Worm (Caenorhabditis elegans) whole organism, young adult: Measurements from ENCODE around the gene C45H4.18.

Experiments
- B0336.3 ChIP-seq: fragments of 200-800 bp; sonication (Bioruptor generic); IDR thresholded peaks from 2 replicates; pipeline ENCODE4 v1.3.6; 2022; ENCODE audit warnings: missing genetic modification characterization, missing compliant biosample characterization
- D2030.7 ChIP-seq: fragments of 200-800 bp; sonication (Bioruptor generic); IDR thresholded peaks from 2 replicates; pipeline ENCODE4 v1.3.6; 2022; ENCODE audit warnings: missing genetic modification reagents, missing genetic modification characterization, missing compliant biosample characterization
- F23B12.7 ChIP-seq: sonication (generic microtip); optimal IDR thresholded peaks from 2 replicates; lab custom pipeline; 2017; ENCODE audit warnings: missing genetic modification characterization, mild to moderate bottlenecking, missing compliant biosample characterization, antibody characterized with exemption, moderate library complexity; ENCODE audit not compliant: insufficient read depth
- K11D2.4 ChIP-seq: fragments of 200-800 bp; sonication (Bioruptor generic); IDR thresholded peaks from 2 replicates; pipeline ENCODE4 v1.3.6; 2022; ENCODE audit warnings: missing genetic modification reagents, missing genetic modification characterization, missing compliant biosample characterization
- T07F8.4 ChIP-seq: sonication (generic microtip); optimal IDR thresholded peaks from 2 replicates; lab custom pipeline; 2016; ENCODE audit warnings: mild to moderate bottlenecking, missing genetic modification characterization, moderate library complexity, missing compliant biosample characterization
- Y53G8AR.9 ChIP-seq: fragments of 200-800 bp; sonication (Bioruptor generic); conservative IDR thresholded peaks from 2 replicates; pipeline ENCODE4 v1.3.6; 2022; ENCODE audit warnings: missing genetic modification reagents, missing genetic modification characterization, missing compliant biosample characterization
- Y67H2A.10 ChIP-seq: fragments of 200-800 bp; sonication (Bioruptor generic); conservative IDR thresholded peaks from 2 replicates; pipeline ENCODE4 v1.3.6; 2022; ENCODE audit warnings: missing genetic modification reagents, missing genetic modification characterization, missing compliant biosample characterization
- Y79H2A.3 ChIP-seq: fragments of 200-800 bp; sonication (Bioruptor generic); conservative IDR thresholded peaks from 2 replicates; pipeline ENCODE4 v1.3.6; 2022; ENCODE audit warnings: missing genetic modification reagents, missing genetic modification characterization, missing compliant biosample characterization
- Y95B8A.8 ChIP-seq: fragments of 200-800 bp; sonication (Bioruptor generic); IDR thresholded peaks from 2 replicates; pipeline ENCODE4 v1.3.6; 2022; ENCODE audit warnings: missing genetic modification reagents, missing genetic modification characterization, missing compliant biosample characterization
- ama-1 ChIP-seq, 3 experiments: fragments of 150-350 bp in 1 of 3; sonication (generic microtip) in 2 of 3; optimal IDR thresholded peaks; 2 replicates each; lab custom pipeline; 2014 to 2018; ENCODE audit warnings: missing biosample characterization in 2 of 3, missing genetic modification characterization in 2 of 3, missing genetic modification reagents in 2 of 3
- attf-3 ChIP-seq: fragments of 200-800 bp; sonication (Bioruptor generic); conservative IDR thresholded peaks from 2 replicates; pipeline ENCODE4 v1.3.6; 2022; ENCODE audit warnings: missing genetic modification reagents, missing genetic modification characterization, missing compliant biosample characterization
- bed-1 ChIP-seq: fragments of 200-800 bp; sonication (Bioruptor generic); IDR thresholded peaks from 2 replicates; pipeline ENCODE4 v1.3.6; 2022; ENCODE audit warnings: missing genetic modification reagents, missing genetic modification characterization, missing compliant biosample characterization
- cebp-2 ChIP-seq: fragments of 200-800 bp; sonication (Bioruptor generic); IDR thresholded peaks from 2 replicates; pipeline ENCODE4 v1.3.6; 2022; ENCODE audit warnings: missing genetic modification characterization, missing compliant biosample characterization
- ceh-100 ChIP-seq: fragments of 200-800 bp; sonication (Bioruptor generic); IDR thresholded peaks from 2 replicates; pipeline ENCODE4 v1.3.6; 2022; ENCODE audit warnings: missing genetic modification reagents, missing genetic modification characterization, missing compliant biosample characterization
- ceh-40 ChIP-seq: fragments of 200-800 bp; sonication (Bioruptor generic); IDR thresholded peaks from 2 replicates; pipeline ENCODE4 v1.3.6; 2022; ENCODE audit warnings: missing genetic modification characterization, missing compliant biosample characterization
- ceh-91 ChIP-seq: fragments of 200-800 bp; sonication (Bioruptor generic); IDR thresholded peaks from 2 replicates; pipeline ENCODE4 v1.3.6; 2022; ENCODE audit warnings: missing genetic modification reagents, missing genetic modification characterization, missing compliant biosample characterization
- dox-1 ChIP-seq: fragments of 200-800 bp; sonication (Bioruptor generic); IDR thresholded peaks from 2 replicates; pipeline ENCODE4 v1.3.6; 2022; ENCODE audit warnings: missing genetic modification reagents, missing genetic modification characterization, missing compliant biosample characterization
- egl-18 ChIP-seq: fragments of 200-800 bp; sonication (Bioruptor generic); IDR thresholded peaks from 2 replicates; pipeline ENCODE4 v1.3.6; 2022; ENCODE audit warnings: missing genetic modification reagents, missing genetic modification characterization, missing compliant biosample characterization
- egrh-3 ChIP-seq: fragments of 200-800 bp; sonication (Bioruptor generic); IDR thresholded peaks from 2 replicates; pipeline ENCODE4 v1.3.6; 2022; ENCODE audit warnings: missing genetic modification reagents, missing genetic modification characterization, missing compliant biosample characterization
- hmg-1.2 ChIP-seq: fragments of 200-800 bp; sonication (Bioruptor generic); IDR thresholded peaks from 2 replicates; pipeline ENCODE4 v1.3.6; 2022; ENCODE audit warnings: missing genetic modification reagents, missing genetic modification characterization, missing compliant biosample characterization
- let-526 ChIP-seq: fragments of 200-800 bp; sonication (Bioruptor generic); IDR thresholded peaks from 2 replicates; pipeline ENCODE4 v1.3.6; 2022; ENCODE audit warnings: missing genetic modification reagents, missing genetic modification characterization, missing compliant biosample characterization
- lin-26 ChIP-seq: fragments of 200-800 bp; sonication (Bioruptor generic); IDR thresholded peaks from 2 replicates; pipeline ENCODE4 v1.3.6; 2022; ENCODE audit warnings: missing genetic modification reagents, missing genetic modification characterization, missing compliant biosample characterization
- lin-54 ChIP-seq: fragments of 200-800 bp; sonication (Bioruptor generic); optimal IDR thresholded peaks from 2 replicates; lab custom pipeline; 2018; ENCODE audit warnings: mild to moderate bottlenecking, missing genetic modification characterization, missing compliant biosample characterization
- lir-1 ChIP-seq: fragments of 200-800 bp; sonication (Bioruptor generic); conservative IDR thresholded peaks from 2 replicates; pipeline ENCODE4 v1.3.6; 2022; ENCODE audit warnings: missing genetic modification reagents, missing genetic modification characterization, missing compliant biosample characterization
- lsy-27 ChIP-seq: sonication (generic microtip); optimal IDR thresholded peaks from 2 replicates; lab custom pipeline; 2017; ENCODE audit warnings: missing genetic modification characterization, mild to moderate bottlenecking, missing compliant biosample characterization, antibody characterized with exemption, missing genotype, borderline replicate concordance; ENCODE audit not compliant: insufficient read depth
- madf-3 ChIP-seq: fragments of 200-800 bp; sonication (Bioruptor generic); IDR thresholded peaks from 2 replicates; pipeline ENCODE4 v1.3.6; 2022; ENCODE audit warnings: missing genetic modification reagents, missing genetic modification characterization, missing compliant biosample characterization
- mel-28 ChIP-seq: sonication (generic microtip); optimal IDR thresholded peaks from 2 replicates; lab custom pipeline; 2016; ENCODE audit warnings: borderline replicate concordance, mild to moderate bottlenecking, missing genetic modification characterization, missing compliant biosample characterization
- nfya-1 ChIP-seq: sonication (generic microtip); optimal IDR thresholded peaks from 2 replicates; lab custom pipeline; 2017; ENCODE audit warnings: antibody characterized with exemption, missing compliant biosample characterization, missing genetic modification characterization, borderline replicate concordance; ENCODE audit not compliant: insufficient read depth
- nfya-2 ChIP-seq: fragments of 200-800 bp; sonication (Bioruptor generic); IDR thresholded peaks from 2 replicates; pipeline ENCODE4 v1.3.6; 2022; ENCODE audit warnings: missing genetic modification reagents, missing genetic modification characterization, missing compliant biosample characterization
- nhr-90 ChIP-seq: sonication (generic microtip); optimal IDR thresholded peaks from 2 replicates; lab custom pipeline; 2016; ENCODE audit warnings: missing genotype, mild to moderate bottlenecking, missing genetic modification characterization, missing compliant biosample characterization
- rec-8 ChIP-seq, 2 experiments: sonication (generic microtip); optimal IDR thresholded peaks; 2 replicates each; lab custom pipeline; 2016; ENCODE audit warnings: mild to moderate bottlenecking in 2 of 2, missing genetic modification characterization in 2 of 2, missing genetic modification reagents in 2 of 2, missing genotype in 2 of 2, missing biosample characterization in 1 of 2, missing compliant biosample characterization in 1 of 2, moderate library complexity in 1 of 2
- sdz-38 ChIP-seq: sonication (generic microtip); optimal IDR thresholded peaks from 2 replicates; lab custom pipeline; 2016; ENCODE audit warnings: missing genotype, missing genetic modification characterization, missing compliant biosample characterization
- snpc-1.1 ChIP-seq: sonication (generic microtip); optimal IDR thresholded peaks from 2 replicates; lab custom pipeline; 2017; ENCODE audit warnings: missing genetic modification characterization, mild to moderate bottlenecking, missing compliant biosample characterization, antibody characterized with exemption, moderate library complexity, missing genotype, missing genetic modification reagents; ENCODE audit not compliant: insufficient read depth
- snpc-3.4 ChIP-seq: sonication (generic microtip); optimal IDR thresholded peaks from 2 replicates; lab custom pipeline; 2017; ENCODE audit warnings: missing genetic modification characterization, mild to moderate bottlenecking, missing compliant biosample characterization, antibody characterized with exemption, moderate library complexity, missing genotype, missing genetic modification reagents
- snpc-4 ChIP-seq, 5 experiments: fragments of 150-350 bp in 1 of 5; sonication (generic microtip) in 4 of 5; optimal IDR thresholded peaks; 2 replicates each; lab custom pipeline; 2014 to 2018; ENCODE audit warnings: missing genetic modification characterization in 5 of 5, missing biosample characterization in 3 of 5, antibody characterized with exemption in 2 of 5, mild to moderate bottlenecking in 2 of 5, missing compliant biosample characterization in 2 of 5, missing genotype in 2 of 5, moderate library complexity in 2 of 5, missing genetic modification reagents in 1 of 5
- tbp1 ChIP-seq: fragments of 200-800 bp; sonication (Bioruptor generic); optimal IDR thresholded peaks from 2 replicates; lab custom pipeline; 2018; ENCODE audit warnings: mild to moderate bottlenecking, missing genetic modification characterization, missing compliant biosample characterization
- tbx-9 ChIP-seq: sonication (generic microtip); optimal IDR thresholded peaks from 2 replicates; lab custom pipeline; 2016; ENCODE audit warnings: borderline replicate concordance, missing genetic modification characterization, inconsistent platforms, missing compliant biosample characterization
- unc-130 ChIP-seq: sonication (generic microtip); optimal IDR thresholded peaks from 2 replicates; lab custom pipeline; 2016; ENCODE audit warnings: missing genetic modification reagents, missing genetic modification characterization, missing compliant biosample characterization
- zim-3 ChIP-seq: sonication (generic microtip); optimal IDR thresholded peaks from 2 replicates; lab custom pipeline; 2017; ENCODE audit warnings: mild to moderate bottlenecking, missing genetic modification characterization, moderate library complexity, missing compliant biosample characterization
- ztf-25 ChIP-seq: fragments of 200-800 bp; sonication (Bioruptor generic); IDR thresholded peaks from 2 replicates; pipeline ENCODE4 v1.3.6; 2022; ENCODE audit warnings: missing genetic modification reagents, missing genetic modification characterization, missing compliant biosample characterization
- ztf-28 ChIP-seq: fragments of 200-800 bp; sonication (Bioruptor generic); IDR thresholded peaks from 2 replicates; pipeline ENCODE4 v1.3.6; 2022; ENCODE audit warnings: missing genetic modification reagents, missing genetic modification characterization, missing compliant biosample characterization
- ztf-3 ChIP-seq: fragments of 200-800 bp; sonication (Bioruptor generic); optimal IDR thresholded peaks from 2 replicates; lab custom pipeline; 2018; ENCODE audit warnings: mild to moderate bottlenecking, missing genetic modification characterization, missing compliant biosample characterization
- ztf-6 ChIP-seq: fragments of 200-800 bp; sonication (Bioruptor generic); IDR thresholded peaks from 2 replicates; pipeline ENCODE4 v1.3.6; 2022; ENCODE audit warnings: missing genetic modification reagents, missing genetic modification characterization, missing compliant biosample characterization

C45H4.18 gene

DNA sequence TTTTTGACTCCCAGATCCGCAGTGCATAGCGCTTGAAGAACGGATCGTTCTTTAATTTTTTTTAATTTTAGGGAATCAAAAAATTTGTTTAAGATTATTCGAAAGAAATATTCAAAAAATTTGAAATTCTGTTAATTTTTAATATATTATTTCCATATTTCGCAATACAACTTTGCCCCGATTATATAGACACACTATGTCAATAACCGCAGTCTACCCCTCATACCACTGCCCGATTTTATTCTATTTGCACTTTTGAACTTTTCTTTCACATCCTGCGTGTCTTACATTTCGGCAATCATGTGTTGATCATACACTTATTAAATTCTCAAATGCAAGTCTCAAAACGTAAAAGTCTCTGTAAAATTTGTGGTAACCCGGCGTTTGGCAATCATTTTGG, 43.5 kb downstream of the C45H4.18 start, which contains the start of gene nhr-56 (continued):
- TF ChIP-seq Y79H2A.3 (GFP tag; lab: Robert Waterston, UW) (no peak), Y95B8A.8 (GFP tag; lab: Robert Waterston, UW) (no peak), Y53G8AR.9 (GFP tag; lab: Robert Waterston, UW) (no peak), dox-1 (GFP tag; lab: Robert Waterston, UW) (no peak), cebp-2 (no peak), lin-26 (no peak), snpc-4 (GFP tag; optimal IDR thresholded peaks at IDR 0.05; lab: Kevin White, UChicago) (no peak), snpc-4 (tag; optimal IDR thresholded peaks at IDR 0.05; lab: Kevin White, UChicago) (no peak)

ce11 chrV:2221764-2222163, 46.4 kb downstream of the C45H4.18 start, which contains the start of gene nhr-128:
Gene nhr-128, plus strand, starts transcription at chrV:2222064.
- no peak for TF ChIP-seq lir-1
- no peak for TF ChIP-seq ceh-100 (GFP tag; lab: Robert Waterston, UW)
- TF ChIP-seq snpc-1.1: no peak
- TF ChIP-seq sdz-38: no peak
- no peak for TF ChIP-seq Y67H2A.10 (GFP tag; lab: Robert Waterston, UW)
- no peak for TF ChIP-seq bed-1 (GFP tag; lab: Robert Waterston, UW)
- TF ChIP-seq Y95B8A.8 (GFP tag; lab: Robert Waterston, UW): no peak
- no peak for TF ChIP-seq let-526 (GFP tag; lab: Robert Waterston, UW)
- no peak for TF ChIP-seq rec-8 (tag; optimal IDR thresholded peaks at IDR 0.05; lab: Kevin White, UChicago)
- TF ChIP-seq ceh-91: no peak
- TF ChIP-seq T07F8.4 (tag; lab: Kevin White, UChicago): no peak
- TF ChIP-seq unc-130 (GFP tag; lab: Kevin White, UChicago): no peak
- TF ChIP-seq hmg-1.2 (GFP tag; lab: Robert Waterston, UW): no peak
- no peak for TF ChIP-seq tbp1
- no peak for TF ChIP-seq snpc-3.4
- no peak for TF ChIP-seq ztf-6
- TF ChIP-seq lsy-27: no peak
- no peak for TF ChIP-seq lin-54 (GFP tag; lab: Kevin White, UChicago)
- TF ChIP-seq nfya-2 (GFP tag; lab: Robert Waterston, UW): no peak

ce11 chrV:2225130-2225529, 49.8 kb downstream of the C45H4.18 start, which contains the start of gene nhr-103:
Gene nhr-103, plus strand, starts transcription at chrV:2225430.
- TF ChIP-seq ceh-40 (GFP tag; lab: Robert Waterston, UW) (no peak), D2030.7 (GFP tag; lab: Robert Waterston, UW) (no peak), ama-1 (optimal IDR thresholded peaks at IDR 0.05; lab: Kevin White, UChicago) (no peak), ama-1 (GFP tag; optimal IDR thresholded peaks at IDR 0.05; lab: Kevin White, UChicago) (no peak), zim-3 (tag; lab: Kevin White, UChicago) (no peak), nfya-1 (tag; lab: Kevin White, UChicago) (no peak), nhr-90 (no peak), B0336.3 (GFP tag; lab: Robert Waterston, UW) (no peak), cebp-2 (no peak)

ce11 chrV:2226903-2227302, 51.6 kb downstream of the C45H4.18 start, which contains the start of gene nhr-18:
Gene nhr-18, plus strand, starts transcription at chrV:2227203.
- TF ChIP-seq egl-18 (no peak), sdz-38 (no peak), cebp-2 (no peak), Y95B8A.8 (GFP tag; lab: Robert Waterston, UW) (no peak), ztf-28 (no peak), ztf-25 (GFP tag; lab: Robert Waterston, UW) (no peak), F23B12.7 (no peak), egrh-3 (GFP tag; lab: Robert Waterston, UW) (no peak), attf-3 (no peak), tbx-9 (no peak), K11D2.4 (GFP tag; lab: Robert Waterston, UW) (no peak), mel-28 (no peak), ztf-3 (no peak), madf-3 (GFP tag; lab: Robert Waterston, UW) (no peak), zim-3 (tag; lab: Kevin White, UChicago) (no peak), rec-8 (tag; optimal IDR thresholded peaks at IDR 0.05; lab: Kevin White, UChicago) (no peak), ceh-100 (GFP tag; lab: Robert Waterston, UW) (no peak)
